Fruit fly (Drosophila melanogaster) whole organism, embryonic: Measurements from ENCODE around the gene Ask1.
A peak's percentile ranks its signal among the peaks of the same experiment; 100 is the strongest.

ENCODE experiments used
- Atf6 ChIP-seq: fragments of 200-800 bp; sonication (Bioruptor generic); IDR thresholded peaks from 2 replicates; pipeline ENCODE4 v1.3.6; 2022; ENCODE audit warnings: missing biosample characterization, missing genetic modification characterization
- Awh ChIP-seq: fragments of 200-800 bp; sonication (Bioruptor generic); IDR thresholded peaks from 2 replicates; pipeline ENCODE4, ENCODE4 v1.3.6; 2022; ENCODE audit warnings: missing biosample characterization, missing genetic modification characterization
- CG10462 ChIP-seq: fragments of 200-800 bp; sonication (Bioruptor generic); optimal IDR thresholded peaks from 2 replicates; lab custom pipeline; 2016; ENCODE audit warnings: missing biosample characterization, missing genetic modification characterization
- CG10979 ChIP-seq: fragments of 200-800 bp; sonication (Bioruptor generic); optimal IDR thresholded peaks from 2 replicates; lab custom pipeline; 2018; ENCODE audit warnings: missing biosample characterization, mild to moderate bottlenecking, missing genetic modification characterization, moderate library complexity
- CG11696 ChIP-seq: fragments of 200-800 bp; sonication (Bioruptor generic); IDR thresholded peaks from 2 replicates; pipeline ENCODE4 v1.3.6; 2022; ENCODE audit warnings: missing biosample characterization, missing genetic modification characterization
- CG12299 ChIP-seq: fragments of 200-800 bp; sonication (Bioruptor generic); optimal IDR thresholded peaks from 2 replicates; lab custom pipeline; 2018; ENCODE audit warnings: missing biosample characterization, mild to moderate bottlenecking, missing genetic modification characterization
- CG18262 ChIP-seq: fragments of 200-800 bp; optimal IDR thresholded peaks from 3 replicates; lab custom pipeline; 2019; ENCODE audit warnings: missing biosample characterization, mild to moderate bottlenecking, missing genetic modification characterization, moderate library complexity
- CG34422 ChIP-seq: fragments of 200-800 bp; sonication (Bioruptor generic); IDR thresholded peaks from 3 replicates; pipeline ENCODE4 v1.3.6; 2022; ENCODE audit warnings: missing biosample characterization, missing genetic modification characterization
- CG3995 ChIP-seq: fragments of 200-800 bp; sonication (Bioruptor generic); optimal IDR thresholded peaks from 3 replicates; lab custom pipeline; 2016; ENCODE audit warnings: missing biosample characterization, missing genetic modification characterization
- CG42726 ChIP-seq: fragments of 200-800 bp; sonication (Bioruptor generic); IDR thresholded peaks from 2 replicates; pipeline ENCODE4 v1.3.6; 2022; ENCODE audit warnings: missing biosample characterization, missing genetic modification characterization; ENCODE audit not compliant: partially characterized antibody
- CG5953 ChIP-seq: fragments of 200-800 bp; sonication (Bioruptor generic); IDR thresholded peaks from 2 replicates; pipeline ENCODE4 v1.3.6; 2022; ENCODE audit warnings: missing biosample characterization, missing genetic modification characterization
- CG6683 ChIP-seq: fragments of 200-800 bp; sonication (Bioruptor generic); optimal IDR thresholded peaks from 2 replicates; lab custom pipeline; 2017; ENCODE audit warnings: missing biosample characterization, mild to moderate bottlenecking, missing genetic modification characterization, missing genetic modification reagents
- CG6689 ChIP-seq: fragments of 200-800 bp; sonication (Bioruptor generic); IDR thresholded peaks from 2 replicates; pipeline ENCODE4 v1.3.6; 2022; ENCODE audit warnings: missing biosample characterization, missing genetic modification characterization
- CG6765 ChIP-seq: fragments of 200-800 bp; sonication (Bioruptor generic); optimal IDR thresholded peaks from 3 replicates; lab custom pipeline; 2017; ENCODE audit warnings: missing biosample characterization, mild to moderate bottlenecking, missing genetic modification characterization
- CG7963 ChIP-seq: fragments of 200-800 bp; sonication (Bioruptor generic); IDR thresholded peaks from 3 replicates; pipeline ENCODE4 v1.3.6; 2022; ENCODE audit warnings: missing biosample characterization, missing genetic modification characterization; ENCODE audit not compliant: partially characterized antibody
- CG8924 ChIP-seq: fragments of 200-800 bp; optimal IDR thresholded peaks from 3 replicates; lab custom pipeline; 2019; ENCODE audit warnings: missing biosample characterization, mild to moderate bottlenecking, missing genetic modification characterization, moderate library complexity
- CG9215 ChIP-seq: fragments of 200-800 bp; sonication (Bioruptor generic); IDR thresholded peaks from 2 replicates; pipeline ENCODE4 v1.3.6; 2022; ENCODE audit warnings: missing biosample characterization, missing genetic modification characterization
- CG9609 ChIP-seq: fragments of 200-800 bp; sonication (Bioruptor generic); optimal IDR thresholded peaks from 3 replicates; lab custom pipeline; 2016; ENCODE audit warnings: missing biosample characterization, missing genetic modification characterization
- CG9817 ChIP-seq: fragments of 200-800 bp; sonication (Bioruptor generic); optimal IDR thresholded peaks from 2 replicates; lab custom pipeline; 2018; ENCODE audit warnings: missing biosample characterization, mild to moderate bottlenecking, missing genetic modification characterization, moderate library complexity
- CHES-1-like ChIP-seq: fragments of 200-800 bp; sonication (Bioruptor generic); optimal IDR thresholded peaks from 2 replicates; lab custom pipeline; 2016; ENCODE audit warnings: missing biosample characterization, missing genetic modification characterization
- CoRest ChIP-seq: fragments of 200-800 bp; sonication (Bioruptor generic); optimal IDR thresholded peaks from 3 replicates; lab custom pipeline; 2018; ENCODE audit warnings: missing biosample characterization, mild to moderate bottlenecking, missing genetic modification characterization, moderate library complexity
- D19B ChIP-seq: fragments of 200-800 bp; sonication (Bioruptor generic); optimal IDR thresholded peaks from 2 replicates; lab custom pipeline; 2017; ENCODE audit warnings: missing biosample characterization, mild to moderate bottlenecking, missing genetic modification characterization
- Dad ChIP-seq: fragments of 200-800 bp; sonication (Bioruptor generic); optimal IDR thresholded peaks from 3 replicates; lab custom pipeline; 2016; ENCODE audit warnings: missing biosample characterization, missing genetic modification characterization
- Dbx ChIP-seq: fragments of 200-800 bp; sonication (Bioruptor generic); IDR thresholded peaks from 3 replicates; pipeline ENCODE4 v1.3.6; 2022; ENCODE audit warnings: missing biosample characterization, missing genetic modification characterization
- Dek ChIP-seq: fragments of 200-800 bp; sonication (Bioruptor generic); optimal IDR thresholded peaks from 3 replicates; lab custom pipeline; 2019; ENCODE audit warnings: missing biosample characterization, mild to moderate bottlenecking, missing genetic modification characterization, moderate library complexity
- Dfd ChIP-seq, 2 experiments: fragments of >200 bp; optimal IDR thresholded peaks; 2 replicates each; lab custom pipeline; 2017; ENCODE audit warnings: missing biosample characterization in 2 of 2, missing genetic modification characterization in 2 of 2
- Fer2 ChIP-seq: fragments of 200-800 bp; sonication (Bioruptor generic); optimal IDR thresholded peaks from 2 replicates; lab custom pipeline; 2018; ENCODE audit warnings: missing biosample characterization, mild to moderate bottlenecking, missing genetic modification characterization, moderate library complexity
- GATAe ChIP-seq: fragments of 200-800 bp; sonication (Bioruptor generic); conservative IDR thresholded peaks from 2 replicates; pipeline ENCODE4 v1.3.6; 2022; ENCODE audit warnings: missing biosample characterization, missing genetic modification characterization
- Gug ChIP-seq: fragments of 200-800 bp; sonication (Bioruptor generic); IDR thresholded peaks from 4 replicates; pipeline ENCODE4 v1.3.6; 2022; ENCODE audit warnings: missing biosample characterization, missing genetic modification characterization
- Myb ChIP-seq: fragments of 200-800 bp; sonication (Bioruptor generic); optimal IDR thresholded peaks from 2 replicates; lab custom pipeline; 2016; ENCODE audit warnings: missing biosample characterization, missing genetic modification characterization
- Oli ChIP-seq: fragments of 200-800 bp; sonication (Bioruptor generic); optimal IDR thresholded peaks from 2 replicates; lab custom pipeline; 2018; ENCODE audit warnings: missing biosample characterization, mild to moderate bottlenecking, missing genetic modification characterization, moderate library complexity
- Sox102F ChIP-seq: fragments of 200-800 bp; sonication (Bioruptor generic); optimal IDR thresholded peaks from 2 replicates; lab custom pipeline; 2018; ENCODE audit warnings: missing biosample characterization, mild to moderate bottlenecking, missing genetic modification characterization, moderate library complexity
- Xbp1 ChIP-seq: fragments of 200-800 bp; sonication (Bioruptor generic); optimal IDR thresholded peaks from 3 replicates; lab custom pipeline; 2016; ENCODE audit warnings: missing biosample characterization, mild to moderate bottlenecking, missing genetic modification characterization
- bab2 ChIP-seq: fragments of 200-800 bp; sonication (Bioruptor generic); optimal IDR thresholded peaks from 2 replicates; lab custom pipeline; 2016; ENCODE audit warnings: missing biosample characterization, missing genetic modification characterization
- chn ChIP-seq: fragments of 200-800 bp; sonication (Bioruptor generic); optimal IDR thresholded peaks from 2 replicates; lab custom pipeline; 2016; ENCODE audit warnings: missing biosample characterization, missing genetic modification characterization
- exex ChIP-seq: fragments of 200-800 bp; sonication (Bioruptor generic); optimal IDR thresholded peaks from 4 replicates; lab custom pipeline; 2018; ENCODE audit warnings: missing biosample characterization, mild to moderate bottlenecking, missing genetic modification characterization, moderate library complexity
- h ChIP-seq: fragments of >200 bp; optimal IDR thresholded peaks from 2 replicates; lab custom pipeline; 2017
- hb ChIP-seq: fragments of 200-800 bp; sonication (Bioruptor generic); IDR thresholded peaks from 3 replicates; pipeline ENCODE4 v1.3.6; 2022; ENCODE audit warnings: missing biosample characterization, missing genetic modification characterization; ENCODE audit not compliant: partially characterized antibody
- knrl ChIP-seq: fragments of 200-800 bp; sonication (Bioruptor generic); IDR thresholded peaks from 3 replicates; pipeline ENCODE4 v1.3.6; 2022; ENCODE audit warnings: missing biosample characterization, missing genetic modification characterization; ENCODE audit not compliant: partially characterized antibody
- lab ChIP-seq: fragments of 200-800 bp; sonication (Bioruptor generic); optimal IDR thresholded peaks from 3 replicates; lab custom pipeline; 2017; ENCODE audit warnings: missing biosample characterization, missing genetic modification characterization, mild to moderate bottlenecking, moderate library complexity, missing genetic modification reagents
- nmo ChIP-seq: fragments of 200-800 bp; sonication (Bioruptor generic); optimal IDR thresholded peaks from 2 replicates; lab custom pipeline; 2018; ENCODE audit warnings: missing biosample characterization, mild to moderate bottlenecking, missing genetic modification characterization, moderate library complexity
- otp ChIP-seq: fragments of 200-800 bp; sonication (Bioruptor generic); IDR thresholded peaks from 3 replicates; pipeline ENCODE4, ENCODE4 v1.3.6; 2022; ENCODE audit warnings: missing biosample characterization, missing genetic modification characterization
- pnt ChIP-seq: fragments of 200-800 bp; sonication (Bioruptor generic); optimal IDR thresholded peaks from 3 replicates; lab custom pipeline; 2016; ENCODE audit warnings: missing biosample characterization, missing genetic modification characterization
- rib ChIP-seq: fragments of 200-800 bp; sonication (Bioruptor generic); IDR thresholded peaks from 2 replicates; pipeline ENCODE4 v1.3.6; 2022; ENCODE audit warnings: missing biosample characterization, missing genetic modification characterization
- row ChIP-seq: fragments of 200-800 bp; sonication (Bioruptor generic); IDR thresholded peaks from 3 replicates; pipeline ENCODE4 v1.3.6; 2022; ENCODE audit warnings: missing biosample characterization, missing genetic modification characterization
- slbo ChIP-seq: fragments of 200-800 bp; sonication (Bioruptor generic); IDR thresholded peaks from 2 replicates; pipeline ENCODE4 v1.3.6; 2022; ENCODE audit warnings: missing biosample characterization, missing genetic modification characterization
- sob ChIP-seq: fragments of 200-800 bp; sonication (Bioruptor generic); IDR thresholded peaks from 2 replicates; pipeline ENCODE4 v1.3.6; 2022; ENCODE audit warnings: missing biosample characterization, missing genetic modification characterization
- tin ChIP-seq: fragments of 200-800 bp; sonication (Bioruptor generic); optimal IDR thresholded peaks from 3 replicates; lab custom pipeline; 2016; ENCODE audit warnings: missing biosample characterization, missing genetic modification characterization
- tup ChIP-seq: fragments of 200-800 bp; sonication (Bioruptor generic); optimal IDR thresholded peaks from 2 replicates; lab custom pipeline; 2016; ENCODE audit warnings: missing biosample characterization, mild to moderate bottlenecking, missing genetic modification characterization, moderate library complexity
- wek ChIP-seq: fragments of 200-800 bp; sonication (Bioruptor generic); optimal IDR thresholded peaks from 3 replicates; lab custom pipeline; 2018; ENCODE audit warnings: missing biosample characterization, mild to moderate bottlenecking, missing genetic modification characterization, moderate library complexity

Gene Ask1

dm6 chr3R:19880431-19880939 is 966 bp downstream of the Ask1 start (continued):
- TF ChIP-seq CG6683 (GFP tag; lab: Kevin White, UChicago) = peak; percentile 12
- TF ChIP-seq CG7963 (GFP tag; lab: Robert Waterston, UW) = no peak
- TF ChIP-seq Fer2 (tag; lab: Kevin White, UChicago) = peak; percentile 1
- TF ChIP-seq CG9817 = peak; percentile 47
- TF ChIP-seq Dbx (GFP tag; lab: Robert Waterston, UW) = peak; percentile 48; the same call in 1 of the 3 replicates
- TF ChIP-seq row (GFP tag; lab: Robert Waterston, UW) = peak; percentile 87
- TF ChIP-seq tin (GFP tag; lab: Kevin White, UChicago) = peak; percentile 21
- peak; percentile 3 for TF ChIP-seq CG10462 (GFP tag; lab: Kevin White, UChicago)
- 0 out of 2 replicates have a peak, but pooled peaks have one; percentile 12 for TF ChIP-seq GATAe (GFP tag; lab: Robert Waterston, UW)
- TF ChIP-seq CG9215 (GFP tag; lab: Robert Waterston, UW) = no peak
- TF ChIP-seq D19B (GFP tag; lab: Kevin White, UChicago) = no peak
- TF ChIP-seq otp (GFP tag; lab: Robert Waterston, UW) = no peak
- TF ChIP-seq CG42726 = no peak
- TF ChIP-seq CHES-1-like (GFP tag; lab: Kevin White, UChicago) = peak; percentile 61
- TF ChIP-seq CG9609 (GFP tag; lab: Kevin White, UChicago) = peak; percentile 20
- peak; percentile 21 for TF ChIP-seq Myb (GFP tag; lab: Kevin White, UChicago)
- TF ChIP-seq Sox102F (GFP tag; lab: Kevin White, UChicago) = peak; percentile 32
- peak; percentile 61 for TF ChIP-seq CG18262 (tag; lab: Kevin White, UChicago)
- peak; percentile 26 for TF ChIP-seq Dad
- TF ChIP-seq CG12299 (tag; lab: Kevin White, UChicago) = peak; percentile 44
- no peak for TF ChIP-seq hb (GFP tag; lab: Robert Waterston, UW)
- TF ChIP-seq pnt (GFP tag; lab: Kevin White, UChicago) = peak; percentile 1
- peak; percentile 60 for TF ChIP-seq Oli (tag; lab: Kevin White, UChicago)
- 0 out of 2 replicates have a peak, but pooled peaks have one; percentile 20 for TF ChIP-seq Awh
- TF ChIP-seq CG11696 (GFP tag; lab: Robert Waterston, UW) = peak; percentile 82
- no peak for TF ChIP-seq tup (GFP tag; lab: Kevin White, UChicago)
- no peak for TF ChIP-seq CG5953 (GFP tag; lab: Robert Waterston, UW)
- no peak for TF ChIP-seq CG3995 (GFP tag; lab: Kevin White, UChicago)
- peak; percentile 44 for TF ChIP-seq Xbp1 (GFP tag; lab: Kevin White, UChicago)
- TF ChIP-seq CG6765 (GFP tag; lab: Kevin White, UChicago) = peak; percentile 66
- peak; percentile 9 for TF ChIP-seq chn (GFP tag; lab: Kevin White, UChicago)
- peak; percentile 78 for TF ChIP-seq lab (GFP tag; lab: Kevin White, UChicago)
- TF ChIP-seq bab2 (GFP tag; lab: Kevin White, UChicago) = peak; percentile 29
- TF ChIP-seq CG10979 (tag; lab: Kevin White, UChicago) = peak; percentile 15
- no peak for TF ChIP-seq h (lab: Kevin White, UChicago)
- TF ChIP-seq CG34422 (GFP tag; lab: Robert Waterston, UW) = peak; percentile 30; the same call in 1 of the 3 replicates
- TF ChIP-seq rib = no peak
- no peak for TF ChIP-seq Dfd (GFP tag; optimal IDR thresholded peaks at IDR 0.05; lab: Kevin White, UChicago)
- TF ChIP-seq Gug (GFP tag; lab: Robert Waterston, UW) = 0 out of 4 replicates have a peak, but pooled peaks have one; percentile 5
- peak; percentile 66; the same call in 1 of the 2 replicates for TF ChIP-seq Atf6
- peak; percentile 64 for TF ChIP-seq CG8924 (tag; lab: Kevin White, UChicago)
- peak; percentile 27 for TF ChIP-seq Dek (tag; lab: Kevin White, UChicago)
- peak; percentile 49 for TF ChIP-seq CG6689
- no peak for TF ChIP-seq knrl
- peak; percentile 58 for TF ChIP-seq sob
- TF ChIP-seq CoRest (tag; lab: Kevin White, UChicago) = peak; percentile 63
- peak; percentile 38; the same call in 1 of the 2 replicates for TF ChIP-seq slbo (GFP tag; lab: Robert Waterston, UW)
- TF ChIP-seq nmo (GFP tag; lab: Kevin White, UChicago) = peak; percentile 46
- TF ChIP-seq wek (GFP tag; lab: Kevin White, UChicago) = peak; percentile 0
- TF ChIP-seq exex (tag; lab: Kevin White, UChicago) = peak; percentile 44
